Worm (Caenorhabditis elegans): Measurements from ENCODE around the gene gem-4.

Gene gem-4

ce11 chrIV:11723255-11723654 lies 22.2 kb upstream of the gem-4 start:
- TF ChIP-seq lin-14 (GFP tag; optimal IDR thresholded peaks at IDR 0.05) (peak; percentile 53), fkh-10 (GFP tag; optimal IDR thresholded peaks at IDR 0.05) (peak; percentile 19), ceh-82 (tag; optimal IDR thresholded peaks at IDR 0.05) (peak in 1 of 3 experiments; percentile 9), nhr-11 (tag; optimal IDR thresholded peaks at IDR 0.05) (no peak), egl-27 (tag; optimal IDR thresholded peaks at IDR 0.05) (no peak)

- TF ChIP-seq nhr-28 (tag; optimal IDR thresholded peaks at IDR 0.05) (no peak), zip-4 (GFP tag; optimal IDR thresholded peaks at IDR 0.05) (no peak), mab-9 (GFP tag; IDR thresholded peaks at IDR 0.05) (no peak), pag-3 (tag; optimal IDR thresholded peaks at IDR 0.05; ENCODE audit: borderline replicate concordance, insufficient read depth) (no peak), tbx-2 (tag; optimal IDR thresholded peaks at IDR 0.05) (no peak), snpc-4 (tag; optimal IDR thresholded peaks at IDR 0.05) (no peak), pqm-1 (tag; optimal IDR thresholded peaks at IDR 0.05) (no peak), nhr-85 (tag) (no peak), dpl-1 (GFP tag; optimal IDR thresholded peaks at IDR 0.05) (no peak), ceh-90 (tag; optimal IDR thresholded peaks at IDR 0.05) (no peak), hlh-4 (tag; optimal IDR thresholded peaks at IDR 0.05) (no peak), nhr-90 (tag; optimal IDR thresholded peaks at IDR 0.05; ENCODE audit: poor library complexity) (no peak), C04F5.9 (tag; optimal IDR thresholded peaks at IDR 0.05) (no peak), ztf-4 (tag; optimal IDR thresholded peaks at IDR 0.05) (no peak)
Observed at ce11 chrIV:11735025-11735424, 10.4 kb upstream of the gem-4 start, which contains the start of gene K01A6.6. K01A6.6 (plus strand) TSS chrIV:11735325.

ce11 chrIV:11737269-11737668 lies 8.2 kb upstream of the gem-4 start, which contains the start of gene K01A6.8:
K01A6.8 (minus strand) TSS chrIV:11737369.
- TF ChIP-seq efl-1 (optimal IDR thresholded peaks at IDR 0.05) (no peak), efl-1 (GFP tag; optimal IDR thresholded peaks at IDR 0.05 in 1 of 2) (peak in 1 of 2 experiments; percentile 32), tbx-2 (tag; optimal IDR thresholded peaks at IDR 0.05) (no peak)

- TF ChIP-seq efl-3 (GFP tag; optimal IDR thresholded peaks at IDR 0.05) (no peak), F16B12.6 (tag; optimal IDR thresholded peaks at IDR 0.05) (no peak), lir-3 (tag; optimal IDR thresholded peaks at IDR 0.05; ENCODE audit: poor library complexity) (no peak), ceh-88 (GFP tag; IDR thresholded peaks at IDR 0.05) (no peak), ceh-90 (tag; optimal IDR thresholded peaks at IDR 0.05) (no peak), ztf-11 (tag; optimal IDR thresholded peaks at IDR 0.05) (no peak), unc-98 (GFP tag; IDR thresholded peaks at IDR 0.05) (no peak), jun-1 (tag; optimal IDR thresholded peaks at IDR 0.05) (no peak), mep-1 (tag; optimal IDR thresholded peaks at IDR 0.05) (no peak), lin-35 (GFP tag; optimal IDR thresholded peaks at IDR 0.05) (no peak)
Observed at ce11 chrIV:11738092-11738617, 7.3 kb upstream of the gem-4 start, which contains the start of gene K01A6.7. K01A6.7 (minus strand) TSS chrIV:11738567.

- TF ChIP-seq F16B12.6 (tag; optimal IDR thresholded peaks at IDR 0.05) (no peak), hpl-2 (GFP tag; optimal IDR thresholded peaks at IDR 0.05) (no peak), elt-2 (tag; optimal IDR thresholded peaks at IDR 0.05) (no peak), lin-39 (tag; optimal IDR thresholded peaks at IDR 0.05) (no peak), grh-1 (GFP tag; IDR thresholded peaks at IDR 0.05) (no peak), swsn-7 (tag; optimal IDR thresholded peaks at IDR 0.05) (no peak), ceh-88 (GFP tag; IDR thresholded peaks at IDR 0.05) (no peak), unc-30 (tag; optimal IDR thresholded peaks at IDR 0.05) (no peak), lir-3 (tag; optimal IDR thresholded peaks at IDR 0.05; ENCODE audit: poor library complexity) (no peak), elt-3 (tag; optimal IDR thresholded peaks at IDR 0.05) (no peak), fkh-10 (GFP tag; optimal IDR thresholded peaks at IDR 0.05) (no peak), unc-130 (tag; optimal IDR thresholded peaks at IDR 0.05) (no peak), nhr-90 (tag; optimal IDR thresholded peaks at IDR 0.05; ENCODE audit: poor library complexity) (no peak), ets-5 (GFP tag; IDR thresholded peaks at IDR 0.05) (no peak), vab-15 (tag; optimal IDR thresholded peaks at IDR 0.05) (no peak), lin-13 (GFP tag; optimal IDR thresholded peaks at IDR 0.05) (no peak), lin-15B (tag; optimal IDR thresholded peaks at IDR 0.05) (no peak), mep-1 (tag; optimal IDR thresholded peaks at IDR 0.05) (no peak), fos-1 (tag; optimal IDR thresholded peaks at IDR 0.05) (no peak), dpl-1 (GFP tag; optimal IDR thresholded peaks at IDR 0.05) (no peak)
Observed at ce11 chrIV:11740204-11740603, 5.2 kb upstream of the gem-4 start, which contains the start of gene K01A6.4. K01A6.4 (minus strand) TSS chrIV:11740304.

All from whole organism, L1 larva.